Fruit fly (Drosophila melanogaster): ENCODE results near the gene TfIIEalpha.

TfIIEalpha gene

dm6 chr3L:11689832-11690602, 8.2 kb downstream of the TfIIEalpha start (continued):
- TF ChIP-seq Med (GFP tag) (peak; percentile 62), CG7556 (GFP tag; optimal IDR thresholded peaks at IDR 0.05) (no peak), CG9817 (tag; optimal IDR thresholded peaks at IDR 0.05) (no peak), CG12071 (GFP tag; optimal IDR thresholded peaks at IDR 0.05) (no peak), lab (GFP tag; optimal IDR thresholded peaks at IDR 0.05) (peak; percentile 28), CG10462 (GFP tag; optimal IDR thresholded peaks at IDR 0.05) (no peak), Hr3 (GFP tag; optimal IDR thresholded peaks at IDR 0.05) (no peak), NC2β (GFP tag; optimal IDR thresholded peaks at IDR 0.05) (no peak), CG8944 (GFP tag; optimal IDR thresholded peaks at IDR 0.05) (no peak), sd (tag; optimal IDR thresholded peaks at IDR 0.05) (peak; percentile 48), CG11093 (GFP tag; IDR thresholded peaks at IDR 0.05) (no peak), CG4282 (GFP tag; optimal IDR thresholded peaks at IDR 0.05) (no peak), grn (GFP tag; optimal IDR thresholded peaks at IDR 0.05) (peak; percentile 87), CG34376 (GFP tag; optimal IDR thresholded peaks at IDR 0.05) (peak; percentile 74), CG30431 (GFP tag; optimal IDR thresholded peaks at IDR 0.05) (no peak), CG12391 (tag; optimal IDR thresholded peaks at IDR 0.05) (no peak), cwo (GFP tag; optimal IDR thresholded peaks at IDR 0.05) (no peak), Vsx1 (GFP tag; optimal IDR thresholded peaks at IDR 0.05) (peak; percentile 84), bbx (GFP tag; IDR thresholded peaks at IDR 0.05; ENCODE audit: partially characterized antibody) (no peak), Dek (tag; optimal IDR thresholded peaks at IDR 0.05) (no peak), sob (GFP tag; IDR thresholded peaks at IDR 0.05) (no peak), CG16863 (GFP tag; optimal IDR thresholded peaks at IDR 0.05) (no peak), gsb-n (tag; optimal IDR thresholded peaks at IDR 0.05) (no peak), zfh2 (GFP tag; optimal IDR thresholded peaks at IDR 0.05) (no peak), Myb (GFP tag; optimal IDR thresholded peaks at IDR 0.05) (no peak), Nf-YC (tag; optimal IDR thresholded peaks at IDR 0.05) (peak; percentile 30), vnd (GFP tag; IDR thresholded peaks at IDR 0.05; ENCODE audit: partially characterized antibody) (no peak), Awh (GFP tag; IDR thresholded peaks at IDR 0.05) (no peak), z (GFP tag; IDR thresholded peaks at IDR 0.05) (no peak), CG9932 (GFP tag; IDR thresholded peaks at IDR 0.05) (no peak), CG10543 (GFP tag; optimal IDR thresholded peaks at IDR 0.05) (peak; percentile 19), CG6654 (GFP tag; optimal IDR thresholded peaks at IDR 0.05) (no peak), CG3847 (GFP tag; IDR thresholded peaks at IDR 0.05) (no peak), Atf-2 (GFP tag; optimal IDR thresholded peaks at IDR 0.05) (no peak), lmd (GFP tag; IDR thresholded peaks at IDR 0.05) (no peak), CG7745 (tag; optimal IDR thresholded peaks at IDR 0.05) (no peak), sr (GFP tag; IDR thresholded peaks at IDR 0.05) (no peak), CG3995 (GFP tag; optimal IDR thresholded peaks at IDR 0.05) (no peak), chm (GFP tag; IDR thresholded peaks at IDR 0.05) (no peak), sens-2 (GFP tag; IDR thresholded peaks at IDR 0.05) (no peak), CG17385 (GFP tag; optimal IDR thresholded peaks at IDR 0.05) (no peak), CG12155 (GFP tag; optimal IDR thresholded peaks at IDR 0.05) (no peak), Atf6 (GFP tag; IDR thresholded peaks at IDR 0.05) (0 out of 2 replicates have a peak, but pooled peaks have one; percentile 23), CG4730 (GFP tag; IDR thresholded peaks at IDR 0.05) (no peak), crp (GFP tag; optimal IDR thresholded peaks at IDR 0.05) (no peak), zf30C (GFP tag; optimal IDR thresholded peaks at IDR 0.05) (no peak), CG31441 (GFP tag; IDR thresholded peaks at IDR 0.05) (no peak), CG6765 (GFP tag; optimal IDR thresholded peaks at IDR 0.05) (no peak), lbe (GFP tag; optimal IDR thresholded peaks at IDR 0.05) (no peak), CG5180 (GFP tag; optimal IDR thresholded peaks at IDR 0.05) (no peak)

Data from whole organism, embryonic.